Fruit fly (Drosophila melanogaster) whole organism, pupa: ENCODE data around the gene spn-D.
A peak's percentile ranks its signal among the peaks of the same experiment; 100 is the strongest.

Experiments used
- CG12605 ChIP-seq: fragments of 200-800 bp; sonication (Bioruptor generic); IDR thresholded peaks from 2 replicates; pipeline ENCODE4 v1.3.6; 2022; ENCODE audit warnings: missing biosample characterization, missing genetic modification characterization
- CG9948 ChIP-seq: fragments of 200-800 bp; sonication (Bioruptor generic); optimal IDR thresholded peaks from 2 replicates; lab custom pipeline; 2018; ENCODE audit warnings: missing biosample characterization, mild to moderate bottlenecking, missing genetic modification characterization, moderate library complexity
- Ets98B ChIP-seq: fragments of 200-800 bp; sonication (Bioruptor generic); IDR thresholded peaks from 2 replicates; pipeline ENCODE4 v1.3.6; 2022; ENCODE audit warnings: missing biosample characterization, missing genetic modification characterization
- fd96Ca ChIP-seq: fragments of 200-800 bp; sonication (Bioruptor generic); IDR thresholded peaks from 3 replicates; pipeline ENCODE4 v1.3.6; 2022; ENCODE audit warnings: missing biosample characterization, missing genetic modification characterization

DNA sequence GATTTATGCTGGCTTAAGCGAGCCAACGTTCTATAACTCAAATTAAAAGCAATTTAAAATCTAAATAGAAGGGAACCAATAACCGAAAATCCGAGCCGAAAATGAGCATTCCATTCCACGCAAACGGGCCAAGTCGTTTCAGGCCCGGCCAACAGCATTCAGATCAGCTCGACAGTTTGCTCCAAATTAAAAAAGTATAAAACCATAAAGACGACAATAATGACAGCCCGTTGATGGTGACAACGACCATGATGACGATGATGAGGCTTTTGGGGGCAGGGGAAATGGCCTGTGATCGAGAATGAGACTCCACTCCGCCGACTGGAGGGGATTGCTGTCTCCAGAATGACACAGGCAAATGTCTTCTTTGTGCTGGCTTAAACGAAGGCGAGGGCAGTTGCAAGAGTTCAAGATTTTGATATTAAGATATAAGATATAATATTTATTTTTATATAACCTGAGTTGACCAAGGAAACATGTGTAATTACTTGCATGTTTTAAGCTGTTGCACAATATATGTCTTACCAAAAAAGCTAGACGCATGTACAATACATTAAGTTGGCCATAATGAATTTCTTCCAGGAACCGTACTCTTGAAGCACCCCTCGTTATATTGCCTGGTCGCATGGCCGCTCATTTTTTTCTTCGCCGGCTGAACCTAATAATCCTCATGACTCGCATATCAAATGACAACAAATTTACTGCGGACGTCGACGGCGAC lies 39.3 kb downstream of the spn-D start:
- TF ChIP-seq CG12605 (GFP tag; lab: Robert Waterston, UW) (no peak), Ets98B (GFP tag; lab: Robert Waterston, UW) (no peak), CG9948 (tag; lab: Kevin White, UChicago) (peak; percentile 70), fd96Ca (GFP tag; lab: Robert Waterston, UW) (no peak)
